Worm (Caenorhabditis elegans): ENCODE results near the gene F36H12.10.
"Not testable (repeated sequence)": the region's sequence is repeated elsewhere in the genome, so short reads cannot be mapped to it uniquely, and the experiment has no call there.

The F36H12.10 gene

ce11 chrIV:5254678-5255077 is at the start of gene F36H12.10:
Gene F36H12.10, minus strand, starts transcription at chrIV:5254778.
- not testable (repeated sequence) for TF ChIP-seq ceh-31 (tag; optimal IDR thresholded peaks at IDR 0.05); Y22D7AL.16 (tag; optimal IDR thresholded peaks at IDR 0.05); K09A11.1 (tag; optimal IDR thresholded peaks at IDR 0.05; ENCODE audit: insufficient read depth)

ce11 chrIV:5303030-5303429 is 48.5 kb upstream of the F36H12.10 start, which contains the start of gene ZK354.7:
Gene ZK354.7, minus strand, starts transcription at chrIV:5303130.
- no peak for TF ChIP-seq pqm-1 (tag; optimal IDR thresholded peaks at IDR 0.05)
- no peak for TF ChIP-seq ceh-19 (GFP tag; optimal IDR thresholded peaks at IDR 0.05)
- no peak for TF ChIP-seq ceh-30 (tag; optimal IDR thresholded peaks at IDR 0.05)
- TF ChIP-seq pag-3 (tag; optimal IDR thresholded peaks at IDR 0.05; ENCODE audit: borderline replicate concordance): no peak
- no peak for TF ChIP-seq lim-6 (tag; optimal IDR thresholded peaks at IDR 0.05)
- no peak for TF ChIP-seq pros-1 (tag; optimal IDR thresholded peaks at IDR 0.05)
- no peak for TF ChIP-seq ref-2 (tag; optimal IDR thresholded peaks at IDR 0.05)
- TF ChIP-seq unc-86 (tag; optimal IDR thresholded peaks at IDR 0.05): no peak
- TF ChIP-seq nfya-1 (tag; optimal IDR thresholded peaks at IDR 0.05): no peak
- no peak for TF ChIP-seq unc-55 (GFP tag; optimal IDR thresholded peaks at IDR 0.05)

ce11 chrIV:5297436-5298012 is 42.9 kb upstream of the F36H12.10 start, which contains the start of the genes ZK354.6 and msp-113:
Gene ZK354.6, minus strand, starts transcription at chrIV:5297536.
Gene msp-113, plus strand, starts transcription at chrIV:5297962.
- TF ChIP-seq ceh-24 (tag; optimal IDR thresholded peaks at IDR 0.05): no peak
- TF ChIP-seq ref-2 (tag; optimal IDR thresholded peaks at IDR 0.05): no peak
- TF ChIP-seq K09A11.1 (tag; optimal IDR thresholded peaks at IDR 0.05; ENCODE audit: insufficient read depth): no peak
- TF ChIP-seq ceh-30 (tag; optimal IDR thresholded peaks at IDR 0.05): no peak
- TF ChIP-seq ceh-18 (tag; optimal IDR thresholded peaks at IDR 0.05): no peak
- no peak for TF ChIP-seq hlh-6 (tag; optimal IDR thresholded peaks at IDR 0.05)
- TF ChIP-seq ceh-31 (tag; optimal IDR thresholded peaks at IDR 0.05): no peak
- no peak for TF ChIP-seq pax-1 (tag; optimal IDR thresholded peaks at IDR 0.05)
- TF ChIP-seq ceh-14 (tag; optimal IDR thresholded peaks at IDR 0.05): no peak
- TF ChIP-seq fkh-10 (GFP tag; optimal IDR thresholded peaks at IDR 0.05): no peak
- TF ChIP-seq ceh-48 (tag; optimal IDR thresholded peaks at IDR 0.05): no peak
- no peak for TF ChIP-seq nhr-232 (tag; optimal IDR thresholded peaks at IDR 0.05)

- TF ChIP-seq ahr-1, nhr-11, fkh-6 (tag; optimal IDR thresholded peaks at IDR 0.05): not testable (repeated sequence)
Observed at ce11 chrIV:5295240-5295639, 40.7 kb upstream of the F36H12.10 start, which contains the start of gene msp-51. Gene msp-51, minus strand, starts transcription at chrIV:5295340.

ce11 chrIV:5294467-5294866 is 39.9 kb upstream of the F36H12.10 start:
- no peak for TF ChIP-seq tbx-2 (tag; optimal IDR thresholded peaks at IDR 0.05)
- no peak for TF ChIP-seq nhr-11 (tag; optimal IDR thresholded peaks at IDR 0.05)
- no peak for TF ChIP-seq pha-4 (tag; optimal IDR thresholded peaks at IDR 0.05)
- TF ChIP-seq T23F11.4 (GFP tag; optimal IDR thresholded peaks at IDR 0.05): no peak
- no peak for TF ChIP-seq ama-1 (optimal IDR thresholded peaks at IDR 0.05)
- no peak for TF ChIP-seq ceh-6 (GFP tag; optimal IDR thresholded peaks at IDR 0.05)
- TF ChIP-seq zip-5 (tag; optimal IDR thresholded peaks at IDR 0.05): no peak
- no peak for TF ChIP-seq syd-9 (tag; optimal IDR thresholded peaks at IDR 0.05)

ce11 chrIV:5291207-5291606 is 36.6 kb upstream of the F36H12.10 start:
- TF ChIP-seq ceh-31 (tag; optimal IDR thresholded peaks at IDR 0.05): no peak

ce11 chrIV:5290547-5290946 is 36.0 kb upstream of the F36H12.10 start, which contains the start of gene nlp-47:
Gene nlp-47, plus strand, starts transcription at chrIV:5290847.
- no peak for TF ChIP-seq nhr-232 (tag; optimal IDR thresholded peaks at IDR 0.05)

Measured in whole organism, late embryonic.